Worm (Caenorhabditis elegans): ENCODE data around the gene C16C8.9.

C16C8.9 gene

DNA sequence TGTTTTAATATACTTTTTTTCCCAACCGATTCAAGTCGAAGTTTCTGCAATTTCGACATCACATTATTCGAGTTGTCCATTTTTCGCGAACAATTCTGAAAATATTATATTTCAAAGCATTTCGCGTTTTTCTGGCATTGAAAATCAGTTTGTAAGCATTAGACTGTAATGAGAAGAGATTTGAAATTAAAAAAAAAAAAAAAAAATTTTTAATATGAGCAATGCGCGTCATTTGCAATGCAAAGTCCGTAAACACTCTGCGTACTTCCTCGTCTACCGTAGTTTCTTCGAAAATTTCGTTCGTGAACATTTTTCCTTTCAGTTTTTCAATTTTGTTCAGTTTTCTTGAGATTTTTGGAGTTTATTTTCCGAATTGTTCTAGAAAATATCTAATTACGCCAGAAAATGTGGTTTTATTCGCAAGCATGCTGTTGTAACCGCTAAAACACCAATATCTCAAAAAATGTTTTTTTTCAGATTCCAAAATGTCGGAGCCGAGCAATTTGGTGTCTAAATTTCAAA, 17.7 kb downstream of the C16C8.9 start, which contains the start of the genes C16C8.5 and C16C8.16:
Gene C16C8.5 (minus strand): TSS at position 101 of the 522 bp plus-strand sequence.
Gene C16C8.16 (plus strand): TSS at position 472 of the 522 bp plus-strand sequence.
- TF ChIP-seq C04F5.9 (tag; optimal IDR thresholded peaks at IDR 0.05) (no peak), aly-2 (tag; optimal IDR thresholded peaks at IDR 0.05) (no peak), lir-3 (tag; optimal IDR thresholded peaks at IDR 0.05; ENCODE audit: poor library complexity) (no peak), hlh-4 (tag; optimal IDR thresholded peaks at IDR 0.05) (no peak), vab-15 (tag; optimal IDR thresholded peaks at IDR 0.05) (no peak), nhr-12 (tag; optimal IDR thresholded peaks at IDR 0.05) (no peak), ama-1 (optimal IDR thresholded peaks at IDR 0.05) (no peak), skn-1 (tag; optimal IDR thresholded peaks at IDR 0.05) (no peak), lin-39 (tag; optimal IDR thresholded peaks at IDR 0.05) (no peak), irx-1 (tag; optimal IDR thresholded peaks at IDR 0.05) (no peak), nhr-84 (tag; optimal IDR thresholded peaks at IDR 0.05) (no peak), ets-5 (GFP tag; IDR thresholded peaks at IDR 0.05) (no peak), snu-23 (GFP tag; optimal IDR thresholded peaks at IDR 0.05) (no peak), nhr-20 (tag; optimal IDR thresholded peaks at IDR 0.05) (no peak), nhr-11 (tag; optimal IDR thresholded peaks at IDR 0.05) (no peak), egl-27 (tag; optimal IDR thresholded peaks at IDR 0.05) (no peak), grh-1 (GFP tag; IDR thresholded peaks at IDR 0.05) (no peak), unc-30 (tag; optimal IDR thresholded peaks at IDR 0.05) (no peak)

DNA sequence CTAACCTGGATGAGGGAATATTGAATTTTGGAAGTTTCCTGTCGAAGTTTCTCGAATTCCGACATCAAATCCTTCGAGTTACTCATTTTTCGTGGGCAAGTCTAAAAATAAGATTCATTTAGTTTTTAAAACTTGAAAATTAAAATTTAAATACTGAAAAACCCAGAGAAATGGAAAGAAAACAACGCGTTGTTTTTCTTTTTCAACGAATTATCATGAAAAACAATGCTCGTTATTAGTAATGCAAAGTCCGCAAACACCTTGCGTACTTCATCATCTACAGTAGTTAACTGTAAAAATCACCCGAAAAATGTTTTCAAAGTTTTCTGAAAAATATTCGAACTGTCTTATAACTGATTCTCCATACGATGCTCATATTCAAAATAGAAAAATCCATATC, 18.7 kb downstream of the C16C8.9 start, which contains the start of gene C16C8.4:
Gene C16C8.4 (minus strand): TSS at position 101 of the 400 bp plus-strand sequence.
- no peak for TF ChIP-seq ama-1 (optimal IDR thresholded peaks at IDR 0.05)
- no peak for TF ChIP-seq zip-4 (GFP tag; optimal IDR thresholded peaks at IDR 0.05)
- TF ChIP-seq efl-3 (GFP tag; optimal IDR thresholded peaks at IDR 0.05) = no peak
- TF ChIP-seq alr-1 (tag; optimal IDR thresholded peaks at IDR 0.05; ENCODE audit: borderline replicate concordance) = no peak
- no peak for TF ChIP-seq nhr-11 (tag; optimal IDR thresholded peaks at IDR 0.05)
- no peak for TF ChIP-seq ceh-90 (tag; optimal IDR thresholded peaks at IDR 0.05)
- TF ChIP-seq fkh-10 (GFP tag; optimal IDR thresholded peaks at IDR 0.05) = no peak
- no peak for TF ChIP-seq elt-2 (tag; optimal IDR thresholded peaks at IDR 0.05)
- no peak for TF ChIP-seq egl-27 (tag; optimal IDR thresholded peaks at IDR 0.05)
- TF ChIP-seq lin-14 (GFP tag; optimal IDR thresholded peaks at IDR 0.05) = no peak
- no peak for TF ChIP-seq sup-37 (GFP tag; optimal IDR thresholded peaks at IDR 0.05)
- TF ChIP-seq lir-3 (tag; optimal IDR thresholded peaks at IDR 0.05; ENCODE audit: poor library complexity) = no peak
- TF ChIP-seq ztf-11 (tag; optimal IDR thresholded peaks at IDR 0.05) = no peak
- TF ChIP-seq Y116A8C.19 (tag; optimal IDR thresholded peaks at IDR 0.05; ENCODE audit: borderline replicate concordance) = no peak
- no peak for TF ChIP-seq nhr-90 (tag; optimal IDR thresholded peaks at IDR 0.05; ENCODE audit: poor library complexity)

- TF ChIP-seq Y116A8C.19 (tag; optimal IDR thresholded peaks at IDR 0.05; ENCODE audit: borderline replicate concordance) (no peak), efl-3 (GFP tag; optimal IDR thresholded peaks at IDR 0.05) (no peak), nhr-12 (tag; optimal IDR thresholded peaks at IDR 0.05) (no peak), nhr-71 (tag; optimal IDR thresholded peaks at IDR 0.05) (no peak), nhr-237 (tag; optimal IDR thresholded peaks at IDR 0.05) (no peak), isw-1 (GFP tag; IDR thresholded peaks at IDR 0.05) (no peak), fos-1 (tag; optimal IDR thresholded peaks at IDR 0.05) (no peak), ceh-82 (tag; optimal IDR thresholded peaks at IDR 0.05) (no peak), lin-39 (tag; optimal IDR thresholded peaks at IDR 0.05) (no peak), fkh-8 (tag; optimal IDR thresholded peaks at IDR 0.05) (no peak), ama-1 (optimal IDR thresholded peaks at IDR 0.05) (no peak), ceh-8 (GFP tag; optimal IDR thresholded peaks at IDR 0.05) (no peak), zip-4 (GFP tag; optimal IDR thresholded peaks at IDR 0.05) (no peak), elt-2 (tag; optimal IDR thresholded peaks at IDR 0.05) (no peak), efl-1 (optimal IDR thresholded peaks at IDR 0.05) (no peak), efl-1 (GFP tag; optimal IDR thresholded peaks at IDR 0.05 in 1 of 2) (no peak), sox-4 (tag; optimal IDR thresholded peaks at IDR 0.05) (no peak), dpl-1 (GFP tag; optimal IDR thresholded peaks at IDR 0.05) (no peak), vab-15 (tag; optimal IDR thresholded peaks at IDR 0.05) (no peak), tlp-1 (tag; optimal IDR thresholded peaks at IDR 0.05) (no peak), lsy-2 (tag; optimal IDR thresholded peaks at IDR 0.05) (no peak)
These were observed 19.8 kb downstream of the C16C8.9 start, which contains the start of gene C16C8.22 for ce11 chrII:3443154-3443553. Gene C16C8.22, minus strand, starts transcription at chrII:3443254.
